Worm (Caenorhabditis elegans) whole organism, mixed stage, embryonic: ENCODE results near the gene C01G10.4.
"Not testable (repeated sequence)": the region's sequence is repeated elsewhere in the genome, so short reads cannot be mapped to it uniquely, and the experiment has no call there.

Experiments
- M03D4.4 ChIP-seq: sonication (generic microtip); optimal IDR thresholded peaks from 2 replicates; lab custom pipeline; 2017; ENCODE audit warnings: mild to moderate bottlenecking, missing genetic modification characterization, missing compliant biosample characterization
- bed-3 ChIP-seq: fragments of 200-800 bp; sonication (Bioruptor generic); optimal IDR thresholded peaks from 3 replicates; lab custom pipeline; 2018; ENCODE audit warnings: mild to moderate bottlenecking, missing genetic modification characterization, moderate library complexity, missing compliant biosample characterization
- blmp-1 ChIP-seq: fragments of 150-350 bp; optimal IDR thresholded peaks from 2 replicates; lab custom pipeline; 2014; ENCODE audit warnings: missing biosample characterization, missing genetic modification characterization
- ceh-83 ChIP-seq: fragments of 200-800 bp; sonication (Bioruptor generic); optimal IDR thresholded peaks from 2 replicates; lab custom pipeline; 2018; ENCODE audit warnings: mild to moderate bottlenecking, missing genetic modification characterization, missing compliant biosample characterization
- ces-1 ChIP-seq: fragments of 150-350 bp; optimal IDR thresholded peaks from 2 replicates; lab custom pipeline; 2014; ENCODE audit warnings: missing biosample characterization, missing genetic modification reagents, missing genetic modification characterization
- cnd-1 ChIP-seq: fragments of 200-800 bp; sonication (Bioruptor generic); optimal IDR thresholded peaks from 2 replicates; lab custom pipeline; 2018; ENCODE audit warnings: mild to moderate bottlenecking, missing genetic modification characterization, missing compliant biosample characterization
- drap-1 ChIP-seq: fragments of 200-800 bp; sonication (Bioruptor generic); optimal IDR thresholded peaks from 3 replicates; lab custom pipeline; 2018; ENCODE audit warnings: mild to moderate bottlenecking, missing genetic modification characterization, missing compliant biosample characterization
- elt-1 ChIP-seq: sonication (generic microtip); optimal IDR thresholded peaks from 2 replicates; lab custom pipeline; 2017; ENCODE audit warnings: missing genetic modification characterization, mild to moderate bottlenecking, missing compliant biosample characterization, antibody characterized with exemption, moderate library complexity, borderline replicate concordance; ENCODE audit not compliant: insufficient read depth
- elt-3 ChIP-seq: fragments of 150-350 bp; optimal IDR thresholded peaks from 2 replicates; lab custom pipeline; 2014; ENCODE audit warnings: missing biosample characterization, missing genetic modification characterization
- flh-1 ChIP-seq: fragments of 200-800 bp; sonication (Bioruptor generic); optimal IDR thresholded peaks from 2 replicates; lab custom pipeline; 2018; ENCODE audit warnings: mild to moderate bottlenecking, missing genetic modification characterization, moderate library complexity, missing compliant biosample characterization
- ham-2 ChIP-seq: fragments of 200-800 bp; sonication (Bioruptor generic); optimal IDR thresholded peaks from 2 replicates; lab custom pipeline; 2018; ENCODE audit warnings: mild to moderate bottlenecking, missing genetic modification characterization, missing compliant biosample characterization
- lin-13 ChIP-seq: fragments of 150-350 bp; optimal IDR thresholded peaks from 2 replicates; lab custom pipeline; 2014; ENCODE audit warnings: missing biosample characterization, missing genetic modification characterization
- lin-32 ChIP-seq: fragments of 200-800 bp; sonication (Bioruptor generic); optimal IDR thresholded peaks from 2 replicates; lab custom pipeline; 2018; ENCODE audit warnings: mild to moderate bottlenecking, missing genetic modification characterization, missing compliant biosample characterization
- lsy-2 ChIP-seq: fragments of 150-350 bp; optimal IDR thresholded peaks from 2 replicates; lab custom pipeline; 2014; ENCODE audit warnings: missing biosample characterization, missing genetic modification characterization
- mab-5 ChIP-seq: fragments of 150-350 bp; optimal IDR thresholded peaks from 2 replicates; lab custom pipeline; 2014; ENCODE audit warnings: missing biosample characterization, missing genetic modification characterization
- mep-1 ChIP-seq: fragments of 150-350 bp; optimal IDR thresholded peaks from 2 replicates; lab custom pipeline; 2017; ENCODE audit warnings: missing biosample characterization, missing genetic modification reagents, missing genetic modification characterization, inconsistent platforms
- mls-2 ChIP-seq: sonication (generic microtip); optimal IDR thresholded peaks from 2 replicates; lab custom pipeline; 2016; ENCODE audit warnings: mild to moderate bottlenecking, missing genetic modification characterization, moderate library complexity, missing compliant biosample characterization
- nhr-12 ChIP-seq: fragments of 150-350 bp; optimal IDR thresholded peaks from 2 replicates; lab custom pipeline; 2014; ENCODE audit warnings: missing biosample characterization, missing genetic modification characterization
- nhr-2 ChIP-seq: fragments of 150-350 bp; optimal IDR thresholded peaks from 2 replicates; lab custom pipeline; 2014; ENCODE audit warnings: missing biosample characterization, missing genetic modification characterization
- nhr-237 ChIP-seq: fragments of 150-350 bp; optimal IDR thresholded peaks from 2 replicates; lab custom pipeline; 2014; ENCODE audit warnings: missing biosample characterization, missing genetic modification characterization
- nhr-28 ChIP-seq: fragments of 150-350 bp; optimal IDR thresholded peaks from 2 replicates; lab custom pipeline; 2014; ENCODE audit warnings: missing biosample characterization, missing genetic modification characterization
- nhr-76 ChIP-seq: sonication (generic microtip); optimal IDR thresholded peaks from 2 replicates; lab custom pipeline; 2017; ENCODE audit warnings: missing biosample characterization, missing genetic modification characterization
- pha-4 ChIP-seq: fragments of 150-350 bp; optimal IDR thresholded peaks from 2 replicates; lab custom pipeline; 2018; ENCODE audit warnings: missing biosample characterization, missing genetic modification reagents, missing genetic modification characterization
- sem-2 ChIP-seq: fragments of 200-800 bp; sonication (Bioruptor generic); optimal IDR thresholded peaks from 2 replicates; lab custom pipeline; 2018; ENCODE audit warnings: mild to moderate bottlenecking, missing genetic modification characterization, missing compliant biosample characterization
- snpc-4 ChIP-seq: fragments of 150-350 bp; optimal IDR thresholded peaks from 2 replicates; lab custom pipeline; 2014; ENCODE audit warnings: missing biosample characterization, missing genetic modification characterization
- sptf-1 ChIP-seq: sonication (generic microtip); optimal IDR thresholded peaks from 2 replicates; lab custom pipeline; 2017; ENCODE audit warnings: mild to moderate bottlenecking, missing genetic modification characterization, moderate library complexity, missing compliant biosample characterization
- unc-120 ChIP-seq: sonication (generic microtip); optimal IDR thresholded peaks from 2 replicates; lab custom pipeline; 2017; ENCODE audit warnings: missing genetic modification characterization, missing compliant biosample characterization; ENCODE audit not compliant: poor library complexity, severe bottlenecking
- unc-62 ChIP-seq: fragments of 150-350 bp; optimal IDR thresholded peaks from 2 replicates; lab custom pipeline; 2014; ENCODE audit warnings: missing biosample characterization, missing genetic modification reagents, missing genetic modification characterization
- zip-8 ChIP-seq: fragments of 150-350 bp; optimal IDR thresholded peaks from 2 replicates; lab custom pipeline; 2014; ENCODE audit warnings: missing biosample characterization, missing genetic modification characterization
- ztf-11 ChIP-seq: fragments of 150-350 bp; optimal IDR thresholded peaks from 2 replicates; lab custom pipeline; 2014; ENCODE audit warnings: missing biosample characterization, missing genetic modification characterization

The C01G10.4 gene

ce11 chrV:15115968-15116367, 26.4 kb downstream of the C01G10.4 start, which contains the start of gene T01G5.8:
Gene T01G5.8, plus strand, starts transcription at chrV:15116268.
- TF ChIP-seq lin-13 (tag; lab: Kevin White, UChicago); unc-62 (GFP tag; lab: Kevin White, UChicago); elt-3: not testable (repeated sequence)

ce11 chrV:15119517-15119916, 30.0 kb downstream of the C01G10.4 start, which contains the start of gene flor-1:
Gene flor-1, minus strand, starts transcription at chrV:15119617.
- TF ChIP-seq pha-4 (tag; lab: Kevin White, UChicago) (no peak), mep-1 (tag; lab: Kevin White, UChicago) (no peak), bed-3 (GFP tag; lab: Kevin White, UChicago) (no peak), lin-32 (GFP tag; lab: Kevin White, UChicago) (no peak), blmp-1 (tag; lab: Kevin White, UChicago) (no peak), mab-5 (tag; lab: Kevin White, UChicago) (no peak), nhr-28 (tag; lab: Kevin White, UChicago) (no peak), nhr-2 (tag; lab: Kevin White, UChicago) (no peak), ztf-11 (tag; lab: Kevin White, UChicago) (no peak), snpc-4 (tag; lab: Kevin White, UChicago) (no peak), lsy-2 (no peak), cnd-1 (tag; lab: Kevin White, UChicago) (no peak), nhr-237 (no peak), unc-120 (tag; lab: Kevin White, UChicago) (no peak), elt-1 (no peak), elt-3 (no peak)

- not testable (repeated sequence) for TF ChIP-seq lin-32 (GFP tag; lab: Kevin White, UChicago); nhr-2 (tag; lab: Kevin White, UChicago); ces-1
Measured at ce11 chrV:15125162-15125561, 35.6 kb downstream of the C01G10.4 start, which contains the start of gene ugt-30. Gene ugt-30, minus strand, starts transcription at chrV:15125262.

ce11 chrV:15127413-15127812, 37.9 kb downstream of the C01G10.4 start, which contains the start of gene srj-27:
Gene srj-27, minus strand, starts transcription at chrV:15127513.
- TF ChIP-seq nhr-76 = no peak
- TF ChIP-seq pha-4 (tag; lab: Kevin White, UChicago) = no peak
- TF ChIP-seq lin-32 (GFP tag; lab: Kevin White, UChicago) = no peak
- TF ChIP-seq cnd-1 (tag; lab: Kevin White, UChicago) = no peak
- no peak for TF ChIP-seq lin-13 (tag; lab: Kevin White, UChicago)

- TF ChIP-seq ceh-83 (no peak), flh-1 (GFP tag; lab: Kevin White, UChicago) (no peak), unc-62 (GFP tag; lab: Kevin White, UChicago) (no peak), mls-2 (no peak), nhr-237 (no peak), M03D4.4 (tag; lab: Kevin White, UChicago) (no peak), nhr-76 (no peak), nhr-12 (tag; lab: Kevin White, UChicago) (no peak), mab-5 (tag; lab: Kevin White, UChicago) (no peak), mep-1 (tag; lab: Kevin White, UChicago) (no peak), sem-2 (GFP tag; lab: Kevin White, UChicago) (no peak), pha-4 (tag; lab: Kevin White, UChicago) (no peak), ham-2 (no peak), nhr-28 (tag; lab: Kevin White, UChicago) (no peak), zip-8 (tag; lab: Kevin White, UChicago) (no peak), sptf-1 (tag; lab: Kevin White, UChicago) (no peak), drap-1 (GFP tag; lab: Kevin White, UChicago) (no peak)
Measured at ce11 chrV:15127955-15128354, 38.4 kb downstream of the C01G10.4 start, which contains the start of gene srr-7. Gene srr-7, plus strand, starts transcription at chrV:15128255.

ce11 chrV:15132423-15132822, 42.9 kb downstream of the C01G10.4 start, which contains the start of gene str-171:
Gene str-171, minus strand, starts transcription at chrV:15132523.
- TF ChIP-seq M03D4.4 (tag; lab: Kevin White, UChicago) = no peak
- no peak for TF ChIP-seq unc-120 (tag; lab: Kevin White, UChicago)
- TF ChIP-seq ces-1 = no peak
- TF ChIP-seq flh-1 (GFP tag; lab: Kevin White, UChicago) = no peak
- no peak for TF ChIP-seq ztf-11 (tag; lab: Kevin White, UChicago)
- no peak for TF ChIP-seq unc-62 (GFP tag; lab: Kevin White, UChicago)
- TF ChIP-seq lin-13 (tag; lab: Kevin White, UChicago) = no peak
- no peak for TF ChIP-seq drap-1 (GFP tag; lab: Kevin White, UChicago)
- no peak for TF ChIP-seq cnd-1 (tag; lab: Kevin White, UChicago)
